Fruit fly (Drosophila melanogaster): ENCODE data around the gene Msr-110.

DNA sequence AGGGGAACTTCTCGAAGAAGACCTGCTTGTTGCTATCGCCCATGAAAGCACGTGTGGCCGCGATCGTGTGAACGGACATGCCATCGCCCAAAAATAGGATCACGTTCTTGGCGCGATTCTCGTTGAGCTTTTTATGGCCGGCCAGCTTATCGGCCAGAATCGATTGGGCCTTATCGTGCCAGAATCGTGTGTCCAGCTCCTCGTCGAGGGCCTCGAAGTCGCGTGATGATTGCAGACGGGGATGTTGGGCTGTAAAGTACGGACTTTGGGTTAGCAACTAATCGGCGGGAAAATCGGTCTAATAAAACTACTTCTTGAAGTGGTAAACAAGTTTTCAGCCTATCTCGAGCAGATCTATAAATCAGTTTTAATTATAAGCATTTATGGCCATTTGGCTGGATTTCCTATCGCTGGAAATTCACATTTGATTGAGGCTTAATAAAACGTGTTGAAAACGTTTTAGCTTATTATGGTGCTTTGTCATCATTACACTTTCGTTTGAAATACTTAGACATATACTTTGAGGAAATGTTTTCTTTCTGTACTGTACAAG, 17.1 kb upstream of the Msr-110 start:
- TF ChIP-seq zen (tag; optimal IDR thresholded peaks at IDR 0.05) (no peak), CG12744 (GFP tag; optimal IDR thresholded peaks at IDR 0.05) (no peak), Ssrp (tag; optimal IDR thresholded peaks at IDR 0.05) (no peak), esg (GFP tag; conservative IDR thresholded peaks at IDR 0.05) (no peak), Six4 (GFP tag; optimal IDR thresholded peaks at IDR 0.05) (no peak)
